Worm (Caenorhabditis elegans) whole organism, L1 larva: Measurements from ENCODE around the gene R10E9.3.
A peak's percentile ranks its signal among the peaks of the same experiment; 100 is the strongest.

ENCODE experiments used
- C16A3.4 ChIP-seq: fragments of 150-350 bp; optimal IDR thresholded peaks from 2 replicates; lab custom pipeline; 2014; ENCODE audit warnings: missing biosample characterization, missing genetic modification characterization
- blmp-1 ChIP-seq: fragments of 150-350 bp; optimal IDR thresholded peaks from 2 replicates; lab custom pipeline; 2014; ENCODE audit warnings: missing biosample characterization, missing genetic modification characterization
- ceh-82 ChIP-seq, 3 experiments: fragments of 150-350 bp in 1 of 3; sonication (generic microtip) in 2 of 3; optimal IDR thresholded peaks; 2 replicates each; lab custom pipeline; 2014 to 2017; ENCODE audit warnings: missing biosample characterization in 3 of 3, missing genetic modification characterization in 3 of 3
- ceh-88 ChIP-seq: fragments of 200-800 bp; sonication (Bioruptor generic); IDR thresholded peaks from 2 replicates; pipeline ENCODE4 v1.3.6; 2022; ENCODE audit warnings: missing genetic modification characterization, missing compliant biosample characterization
- ceh-90 ChIP-seq: sonication (generic microtip); optimal IDR thresholded peaks from 2 replicates; lab custom pipeline; 2016; ENCODE audit warnings: missing genetic modification characterization, missing compliant biosample characterization
- dpl-1 ChIP-seq, 3 experiments: fragments of 150-350 bp in 2 of 3; sonication (generic microtip) in 1 of 3; optimal IDR thresholded peaks; 2 replicates each; lab custom pipeline; 2014 to 2017; ENCODE audit warnings: missing biosample characterization in 3 of 3, missing genetic modification characterization in 3 of 3, missing genetic modification reagents in 3 of 3
- dsc-1 ChIP-seq: sonication (generic microtip); optimal IDR thresholded peaks from 2 replicates; lab custom pipeline; 2016; ENCODE audit warnings: mild to moderate bottlenecking, missing genetic modification characterization, missing compliant biosample characterization
- efl-1 ChIP-seq, 4 experiments: fragments of 150-350 bp; optimal IDR thresholded peaks in 3 of 4; peaks in 1 of 4; 1 replicate in 1 of 4; 2 replicates in 3 of 4; lab custom pipeline; 2014; ENCODE audit warnings: missing biosample characterization in 2 of 4, missing genetic modification characterization in 2 of 4, missing genetic modification reagents in 2 of 4
- ets-5 ChIP-seq: fragments of 200-800 bp; sonication (Bioruptor generic); IDR thresholded peaks from 2 replicates; pipeline ENCODE4 v1.3.6; 2022; ENCODE audit warnings: missing genetic modification characterization, missing compliant biosample characterization
- fkh-10 ChIP-seq: sonication (generic microtip); optimal IDR thresholded peaks from 2 replicates; lab custom pipeline; 2017; ENCODE audit warnings: missing biosample characterization, missing genetic modification reagents, missing genetic modification characterization
- fkh-4 ChIP-seq: sonication (generic microtip); optimal IDR thresholded peaks from 2 replicates; lab custom pipeline; 2016; ENCODE audit warnings: missing compliant biosample characterization, missing genetic modification characterization, borderline replicate concordance
- fkh-8 ChIP-seq: sonication (generic microtip); optimal IDR thresholded peaks from 2 replicates; lab custom pipeline; 2016; ENCODE audit warnings: mild to moderate bottlenecking, missing genetic modification characterization, missing compliant biosample characterization
- isw-1 ChIP-seq: fragments of 200-800 bp; sonication (Bioruptor generic); IDR thresholded peaks from 2 replicates; pipeline ENCODE4 v1.3.6; 2022; ENCODE audit warnings: missing genetic modification characterization, missing compliant biosample characterization
- lin-14 ChIP-seq: fragments of 200-800 bp; sonication (Bioruptor generic); optimal IDR thresholded peaks from 2 replicates; lab custom pipeline; 2018; ENCODE audit warnings: mild to moderate bottlenecking, missing genetic modification characterization, moderate library complexity, missing compliant biosample characterization
- lin-35 ChIP-seq, 2 experiments: fragments of 150-350 bp; optimal IDR thresholded peaks; 2 replicates each; lab custom pipeline; 2014; ENCODE audit warnings: missing biosample characterization in 2 of 2, missing genetic modification characterization in 2 of 2, missing genetic modification reagents in 2 of 2
- lin-39 ChIP-seq: fragments of 150-350 bp; optimal IDR thresholded peaks from 2 replicates; lab custom pipeline; 2014; ENCODE audit warnings: missing biosample characterization, missing genetic modification reagents, missing genetic modification characterization
- lsy-2 ChIP-seq, 2 experiments: fragments of 150-350 bp; optimal IDR thresholded peaks; 2 replicates each; lab custom pipeline; 2014; ENCODE audit warnings: missing biosample characterization in 2 of 2, missing genetic modification characterization in 2 of 2
- mdl-1 ChIP-seq, 2 experiments: fragments of 150-350 bp; optimal IDR thresholded peaks; 2 replicates each; lab custom pipeline; 2014 to 2017; ENCODE audit warnings: missing biosample characterization in 2 of 2, missing genetic modification characterization in 2 of 2, inconsistent platforms in 1 of 2
- mep-1 ChIP-seq: fragments of 150-350 bp; optimal IDR thresholded peaks from 2 replicates; lab custom pipeline; 2014; ENCODE audit warnings: missing biosample characterization, missing genetic modification characterization
- nhr-11 ChIP-seq: fragments of 150-350 bp; optimal IDR thresholded peaks from 2 replicates; lab custom pipeline; 2014; ENCODE audit warnings: missing biosample characterization, missing genetic modification characterization
- nhr-12 ChIP-seq: sonication (generic microtip); optimal IDR thresholded peaks from 2 replicates; lab custom pipeline; 2017; ENCODE audit warnings: missing biosample characterization, missing genetic modification characterization
- nhr-47 ChIP-seq: sonication (generic microtip); optimal IDR thresholded peaks from 2 replicates; lab custom pipeline; 2016; ENCODE audit warnings: mild to moderate bottlenecking, missing genetic modification characterization, moderate library complexity, missing compliant biosample characterization
- nhr-71 ChIP-seq: sonication (generic microtip); optimal IDR thresholded peaks from 2 replicates; lab custom pipeline; 2016; ENCODE audit warnings: mild to moderate bottlenecking, missing genetic modification characterization, moderate library complexity, missing compliant biosample characterization
- nhr-85 ChIP-seq: sonication (generic microtip); peaks from one replicate; lab custom pipeline; 2016; ENCODE audit warnings: missing genetic modification characterization, inconsistent platforms, missing compliant biosample characterization
- pax-3 ChIP-seq: fragments of 200-800 bp; sonication (Bioruptor generic); optimal IDR thresholded peaks from 2 replicates; lab custom pipeline; 2018; ENCODE audit warnings: mild to moderate bottlenecking, missing genetic modification characterization, moderate library complexity, missing compliant biosample characterization
- pqm-1 ChIP-seq: sonication (generic microtip); optimal IDR thresholded peaks from 3 replicates; lab custom pipeline; 2017; ENCODE audit warnings: missing biosample characterization, missing genetic modification characterization
- rnt-1 ChIP-seq: sonication (generic microtip); optimal IDR thresholded peaks from 2 replicates; lab custom pipeline; 2016; ENCODE audit warnings: mild to moderate bottlenecking, missing genetic modification characterization, moderate library complexity, missing compliant biosample characterization
- skn-1 ChIP-seq: fragments of 150-350 bp; optimal IDR thresholded peaks from 2 replicates; lab custom pipeline; 2014; ENCODE audit warnings: missing biosample characterization, missing genetic modification characterization
- snpc-4 ChIP-seq: fragments of 150-350 bp; optimal IDR thresholded peaks from 2 replicates; lab custom pipeline; 2014; ENCODE audit warnings: missing biosample characterization, missing genetic modification characterization
- snu-23 ChIP-seq: sonication (generic microtip); optimal IDR thresholded peaks from 2 replicates; lab custom pipeline; 2016; ENCODE audit warnings: missing genetic modification characterization, missing compliant biosample characterization
- sox-4 ChIP-seq: sonication (generic microtip); optimal IDR thresholded peaks from 2 replicates; lab custom pipeline; 2016; ENCODE audit warnings: missing genetic modification characterization, missing compliant biosample characterization
- sup-37 ChIP-seq: fragments of 200-800 bp; sonication (Bioruptor generic); optimal IDR thresholded peaks from 2 replicates; lab custom pipeline; 2018; ENCODE audit warnings: mild to moderate bottlenecking, missing genetic modification characterization, missing compliant biosample characterization
- swsn-7 ChIP-seq: sonication (generic microtip); optimal IDR thresholded peaks from 2 replicates; lab custom pipeline; 2016; ENCODE audit warnings: missing genetic modification characterization, missing compliant biosample characterization
- unc-86 ChIP-seq: sonication (generic microtip); optimal IDR thresholded peaks from 2 replicates; lab custom pipeline; 2016; ENCODE audit warnings: missing genetic modification characterization, missing compliant biosample characterization
- vab-15 ChIP-seq: sonication (generic microtip); optimal IDR thresholded peaks from 2 replicates; lab custom pipeline; 2017; ENCODE audit warnings: missing genotype, mild to moderate bottlenecking, missing genetic modification characterization, missing compliant biosample characterization
- zip-4 ChIP-seq: fragments of 200-800 bp; sonication (Bioruptor generic); optimal IDR thresholded peaks from 2 replicates; lab custom pipeline; 2018; ENCODE audit warnings: mild to moderate bottlenecking, missing genetic modification characterization, moderate library complexity, missing compliant biosample characterization
- ztf-4 ChIP-seq: fragments of 150-350 bp; optimal IDR thresholded peaks from 2 replicates; lab custom pipeline; 2014; ENCODE audit warnings: missing biosample characterization, missing genetic modification characterization

The R10E9.3 gene

DNA sequence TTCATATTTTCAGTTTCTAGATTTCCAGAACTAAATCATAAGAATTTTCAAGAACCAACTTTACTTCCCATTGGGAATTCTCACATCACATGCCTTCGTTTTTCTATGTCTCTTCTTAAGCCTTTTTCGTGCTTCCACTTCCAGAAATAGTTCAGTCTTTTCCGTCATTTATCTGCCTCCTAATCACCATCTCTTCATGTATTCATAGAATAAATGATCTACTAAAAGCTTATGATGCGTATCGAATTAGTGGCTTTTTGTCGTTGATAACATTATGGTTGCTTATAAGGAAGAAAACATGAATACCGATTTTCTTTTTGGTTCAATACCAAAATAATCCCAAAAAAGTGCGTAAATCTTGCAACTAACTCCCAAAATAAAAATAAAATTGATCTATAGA, 5.2 kb upstream of the R10E9.3 start:
- peak; percentile 10 for TF ChIP-seq nhr-71 (tag; lab: Kevin White, UChicago)
- peak; percentile 79 for TF ChIP-seq sox-4 (tag; lab: Kevin White, UChicago)
- TF ChIP-seq fkh-8 (tag; lab: Kevin White, UChicago): peak; percentile 80
- TF ChIP-seq pax-3 (tag; lab: Kevin White, UChicago): peak; percentile 44
- TF ChIP-seq unc-86: peak; percentile 30
- TF ChIP-seq nhr-47 (tag; lab: Kevin White, UChicago): peak; percentile 48
- TF ChIP-seq skn-1: no peak
- no peak for TF ChIP-seq lin-39
- TF ChIP-seq dsc-1 (tag; lab: Kevin White, UChicago): peak; percentile 91
- TF ChIP-seq C16A3.4 (tag; lab: Kevin White, UChicago): no peak

DNA sequence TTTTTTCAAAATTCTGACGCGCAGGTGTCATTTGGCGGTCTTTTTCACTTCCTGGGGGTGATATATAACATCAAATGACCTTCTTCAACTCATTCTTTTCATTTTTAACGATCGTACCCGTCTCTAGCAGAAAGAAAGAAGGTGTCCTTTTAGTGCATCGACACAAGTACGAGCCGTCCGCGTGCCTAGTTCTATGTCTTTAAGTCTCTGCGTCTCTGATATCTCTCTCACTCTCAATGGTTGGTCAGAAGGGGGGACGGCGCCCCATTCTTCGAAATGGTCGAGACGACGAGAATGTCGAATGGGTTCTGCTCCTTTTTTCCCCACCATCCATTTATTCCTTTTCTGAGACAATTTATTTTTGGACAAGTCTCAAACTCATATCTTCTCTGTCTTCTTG, 4.3 kb upstream of the R10E9.3 start:
- TF ChIP-seq fkh-8 (tag; lab: Kevin White, UChicago): peak; percentile 47
- TF ChIP-seq fkh-10: no peak
- peak; percentile 12 to 13 for TF ChIP-seq efl-1 (optimal IDR thresholded peaks at IDR 0.05; lab: Kevin White, UChicago)
- peak in 1 of 2 experiments; percentile 33 for TF ChIP-seq efl-1 (GFP tag; optimal IDR thresholded peaks at IDR 0.05 in 1 of 2; lab: Kevin White, UChicago)
- TF ChIP-seq skn-1: peak; percentile 8
- peak; percentile 16 to 24 for TF ChIP-seq lsy-2 (tag; optimal IDR thresholded peaks at IDR 0.05; lab: Kevin White, UChicago)
- peak; percentile 32 for TF ChIP-seq nhr-47 (tag; lab: Kevin White, UChicago)
- TF ChIP-seq dsc-1 (tag; lab: Kevin White, UChicago): peak; percentile 18
- peak; percentile 21 for TF ChIP-seq rnt-1 (tag; lab: Kevin White, UChicago)
- no peak for TF ChIP-seq vab-15 (tag; lab: Kevin White, UChicago)
- no peak for TF ChIP-seq ceh-88
- TF ChIP-seq ceh-82 (tag; optimal IDR thresholded peaks at IDR 0.05; lab: Kevin White, UChicago): peak in 1 of 3 experiments; percentile 15
- peak; percentile 29 for TF ChIP-seq mep-1
- peak; percentile 0 for TF ChIP-seq C16A3.4 (tag; lab: Kevin White, UChicago)
- peak; percentile 26 for TF ChIP-seq snu-23 (GFP tag; lab: Kevin White, UChicago)
- TF ChIP-seq lin-14: peak; percentile 80
- peak; percentile 2 for TF ChIP-seq blmp-1
- TF ChIP-seq fkh-4 (tag; lab: Kevin White, UChicago): no peak
- peak in 1 of 2 experiments; percentile 24 for TF ChIP-seq mdl-1 (tag; optimal IDR thresholded peaks at IDR 0.05; lab: Kevin White, UChicago)
- TF ChIP-seq isw-1 (GFP tag; lab: Robert Waterston, UW): no peak
- peak; percentile 13 to 16 for TF ChIP-seq lin-35 (GFP tag; optimal IDR thresholded peaks at IDR 0.05; lab: Kevin White, UChicago)
- TF ChIP-seq ztf-4 (tag; lab: Kevin White, UChicago): peak; percentile 66
- TF ChIP-seq nhr-11 (tag; lab: Kevin White, UChicago): no peak
- TF ChIP-seq swsn-7 (tag; lab: Kevin White, UChicago): peak; percentile 27
- TF ChIP-seq nhr-85 (tag; lab: Kevin White, UChicago): peak; percentile 75
- peak; percentile 65 for TF ChIP-seq nhr-71 (tag; lab: Kevin White, UChicago)
- no peak for TF ChIP-seq ets-5
- TF ChIP-seq dpl-1 (GFP tag; optimal IDR thresholded peaks at IDR 0.05; lab: Kevin White, UChicago): peak in 1 of 3 experiments; percentile 15
- no peak for TF ChIP-seq nhr-12 (tag; lab: Kevin White, UChicago)
- no peak for TF ChIP-seq zip-4 (GFP tag; lab: Kevin White, UChicago)
- TF ChIP-seq unc-86: peak; percentile 59

ce11 chrIII:3956293-3956692, 3.7 kb upstream of the R10E9.3 start, which contains the start of gene F37A8.5:
Gene F37A8.5 (plus strand): TSS chrIII:3956624.
- no peak for TF ChIP-seq pqm-1
- no peak for TF ChIP-seq sup-37 (GFP tag; lab: Kevin White, UChicago)
- TF ChIP-seq fkh-10: no peak
- no peak for TF ChIP-seq ceh-90 (tag; lab: Kevin White, UChicago)
- TF ChIP-seq snpc-4: no peak
- no peak for TF ChIP-seq ztf-4 (tag; lab: Kevin White, UChicago)
- peak; percentile 15 for TF ChIP-seq nhr-71 (tag; lab: Kevin White, UChicago)
- TF ChIP-seq, all 84 proteins: peak for 1
